Fruit fly (Drosophila melanogaster) whole organism: ENCODE data around the gene CG12811.

Experiments
- Dll ChIP-seq: fragments of >200 bp; optimal IDR thresholded peaks from 2 replicates; lab custom pipeline; 2017
- pan ChIP-seq: fragments of >200 bp; optimal IDR thresholded peaks from 2 replicates; lab custom pipeline; 2017
- psq ChIP-seq: fragments of >200 bp; optimal IDR thresholded peaks from 2 replicates; lab custom pipeline; 2017
- usp ChIP-seq: fragments of >200 bp; optimal IDR thresholded peaks from 2 replicates; lab custom pipeline; 2017; ENCODE audit warnings: missing biosample characterization, missing genetic modification characterization, mixed read lengths

dm6 chr3R:10081469-10082111 is 33.0 kb upstream of the CG12811 start:
- TF ChIP-seq pan (lab: Kevin White, UChicago) (no peak), usp (GFP tag; lab: Kevin White, UChicago) (no peak), Dll (no peak), psq (lab: Kevin White, UChicago) (no peak)
